Worm (Caenorhabditis elegans): Measurements from ENCODE around the gene F35F11.2.

F35F11.2 gene

DNA sequence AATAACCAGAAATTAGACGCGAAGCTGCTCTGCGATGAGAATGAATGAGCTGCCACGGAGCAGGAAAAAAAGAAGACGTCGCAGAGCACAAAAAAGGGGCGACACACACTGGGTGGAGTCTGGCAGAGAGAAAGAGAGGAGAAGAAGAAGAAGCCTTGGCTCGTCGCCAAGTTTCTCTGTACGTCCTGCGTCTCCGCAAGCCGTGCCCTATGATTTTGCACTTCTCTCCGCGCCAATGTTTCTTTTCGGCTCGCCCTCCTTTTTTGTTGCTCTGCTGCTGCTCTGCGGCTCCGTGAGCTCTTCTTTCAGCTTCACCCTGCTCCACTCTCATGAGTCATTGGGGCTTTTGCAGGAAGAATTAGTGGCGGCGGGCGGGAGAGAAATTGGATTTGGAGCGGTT lies 5.2 kb upstream of the F35F11.2 start, which contains the start of gene hlh-30 (continued):
- no peak for TF ChIP-seq peb-1 (tag; optimal IDR thresholded peaks at IDR 0.05)

DNA sequence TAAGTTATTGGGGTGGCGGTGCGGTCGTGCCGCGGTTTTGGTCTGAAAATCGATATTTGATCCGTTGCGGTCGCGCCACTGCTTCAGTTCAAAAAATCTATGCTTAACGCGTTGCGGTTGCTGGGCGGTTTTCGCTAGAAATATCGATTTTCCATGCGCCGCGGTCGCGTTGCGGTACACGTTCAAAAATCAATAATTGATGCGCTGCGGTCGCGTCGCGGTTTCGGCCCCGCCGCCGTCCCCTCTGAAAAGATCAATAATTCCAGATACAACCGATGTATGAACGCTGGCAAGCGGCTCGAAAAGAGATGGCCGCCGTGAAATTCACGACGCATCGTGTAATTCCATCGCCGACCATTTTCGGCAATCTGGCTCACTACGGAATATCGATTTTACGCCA lies 922 bp downstream of the F35F11.2 start:
- TF ChIP-seq mbf-1 (tag; optimal IDR thresholded peaks at IDR 0.05) = no peak
- TF ChIP-seq crh-2 (tag; optimal IDR thresholded peaks at IDR 0.05) = no peak
- TF ChIP-seq mdl-1 (tag; optimal IDR thresholded peaks at IDR 0.05) = no peak
- no peak for TF ChIP-seq elt-3 (tag; optimal IDR thresholded peaks at IDR 0.05)
- no peak for TF ChIP-seq aly-2 (tag; optimal IDR thresholded peaks at IDR 0.05)

DNA sequence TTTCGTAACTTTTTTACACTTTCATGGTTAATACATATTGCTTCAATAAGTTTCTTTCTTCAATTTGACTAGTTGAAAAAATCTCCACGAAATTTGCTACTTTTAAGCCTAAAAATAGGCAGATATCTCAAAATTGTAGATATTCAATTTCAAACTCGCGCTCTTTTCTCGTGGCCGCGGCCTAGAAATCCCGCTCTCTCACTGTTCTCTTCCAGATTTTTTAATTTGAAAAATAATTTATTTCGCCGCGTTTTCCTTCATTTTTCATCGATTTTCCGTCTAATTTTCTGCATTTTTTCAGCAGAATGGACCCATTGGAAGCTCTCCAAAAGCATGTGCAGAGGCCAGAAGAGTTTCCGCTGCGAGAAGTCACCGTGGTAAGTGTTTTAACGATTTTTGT lies 2.2 kb downstream of the F35F11.2 start, which contains the start of gene cdc-73:
Gene cdc-73 (plus strand): TSS at position 302 of the 400 bp plus-strand sequence.
- TF ChIP-seq nhr-129 (tag; optimal IDR thresholded peaks at IDR 0.05) (no peak), F13H6.1 (tag; optimal IDR thresholded peaks at IDR 0.05) (peak; percentile 20), lsy-2 (tag; optimal IDR thresholded peaks at IDR 0.05) (peak; percentile 6 to 63), nhr-11 (tag; optimal IDR thresholded peaks at IDR 0.05) (no peak), ztf-11 (tag; optimal IDR thresholded peaks at IDR 0.05) (no peak), nhr-21 (tag; optimal IDR thresholded peaks at IDR 0.05) (no peak), lin-39 (tag; optimal IDR thresholded peaks at IDR 0.05) (no peak), unc-55 (GFP tag; optimal IDR thresholded peaks at IDR 0.05) (peak; percentile 58), sma-3 (GFP tag; optimal IDR thresholded peaks at IDR 0.05) (peak; percentile 22), nhr-6 (tag; optimal IDR thresholded peaks at IDR 0.05) (no peak), ceh-82 (tag; optimal IDR thresholded peaks at IDR 0.05) (no peak), nhr-77 (tag; optimal IDR thresholded peaks at IDR 0.05) (no peak), gmeb-1 (tag; optimal IDR thresholded peaks at IDR 0.05) (peak; percentile 89), nhr-12 (tag; optimal IDR thresholded peaks at IDR 0.05) (no peak), C34F6.9 (tag; optimal IDR thresholded peaks at IDR 0.05) (peak; percentile 37), mab-5 (tag; optimal IDR thresholded peaks at IDR 0.05) (peak; percentile 17), snpc-4 (tag; optimal IDR thresholded peaks at IDR 0.05) (peak; percentile 5)

DNA sequence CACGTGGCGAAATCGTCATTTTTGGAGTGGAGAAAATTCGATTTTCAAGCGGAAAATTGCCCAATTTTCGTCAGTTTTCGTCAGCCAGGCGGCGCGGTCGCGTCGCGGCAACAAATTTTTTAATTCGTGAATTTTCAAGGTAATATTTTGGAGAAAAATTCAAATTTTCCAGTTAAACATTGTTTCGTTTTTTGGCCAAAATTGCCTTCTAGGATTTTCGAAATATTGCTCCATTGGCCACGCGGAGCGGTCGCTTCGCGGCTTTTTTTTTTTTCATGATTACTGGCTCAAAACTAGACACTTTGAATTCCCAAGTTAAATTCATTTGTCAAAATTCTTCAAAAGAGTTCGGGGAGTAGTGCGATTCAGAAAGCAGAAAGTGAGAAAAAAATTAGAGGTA lies 7.5 kb downstream of the F35F11.2 start:
- TF ChIP-seq ztf-11 (tag; optimal IDR thresholded peaks at IDR 0.05) (no peak), unc-39 (tag; optimal IDR thresholded peaks at IDR 0.05) (no peak), sem-4 (tag; optimal IDR thresholded peaks at IDR 0.05) (no peak), lin-11 (tag; optimal IDR thresholded peaks at IDR 0.05) (no peak), peb-1 (tag; optimal IDR thresholded peaks at IDR 0.05) (no peak), nhr-21 (tag; optimal IDR thresholded peaks at IDR 0.05) (no peak), ztf-4 (tag; optimal IDR thresholded peaks at IDR 0.05) (no peak), mab-5 (tag; optimal IDR thresholded peaks at IDR 0.05) (no peak), ceh-16 (tag; optimal IDR thresholded peaks at IDR 0.05) (no peak), elt-3 (tag; optimal IDR thresholded peaks at IDR 0.05) (no peak), snpc-4 (tag; optimal IDR thresholded peaks at IDR 0.05) (no peak), zag-1 (tag; optimal IDR thresholded peaks at IDR 0.05) (no peak), lin-39 (tag; optimal IDR thresholded peaks at IDR 0.05) (no peak)

DNA sequence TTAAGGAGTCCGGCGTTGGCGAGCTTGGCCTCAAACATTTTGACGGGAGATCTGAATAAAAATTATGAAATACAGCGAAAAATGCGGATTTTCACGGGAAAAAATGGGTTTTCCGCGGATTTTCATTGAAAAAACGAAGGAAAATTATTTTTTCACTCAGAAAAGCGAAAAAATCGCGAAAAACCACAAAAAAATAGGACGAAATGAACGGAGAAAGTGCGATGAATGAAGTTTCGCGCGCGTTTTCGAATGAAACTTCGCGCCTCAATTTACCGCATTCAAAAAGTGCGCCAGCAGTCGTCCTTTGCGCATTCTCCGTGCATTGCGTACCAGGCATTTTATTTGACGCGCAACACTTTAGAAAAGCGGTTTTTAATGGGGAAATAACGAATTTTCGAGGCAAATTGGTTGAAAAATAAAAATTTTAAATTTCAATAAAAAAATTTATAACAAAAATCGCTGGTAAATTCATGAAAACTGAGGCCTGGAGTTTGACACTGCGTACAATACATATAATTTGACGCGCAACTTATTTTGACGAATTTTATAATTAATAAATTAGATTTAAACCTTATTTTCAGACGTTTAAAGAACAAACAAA lies 9.4 kb downstream of the F35F11.2 start, which contains the start of gene pcn-1:
Gene pcn-1 (minus strand): TSS at position 51 of the 601 bp plus-strand sequence.
- peak; percentile 71 for TF ChIP-seq ceh-16 (tag; optimal IDR thresholded peaks at IDR 0.05)
- peak; percentile 29 for TF ChIP-seq nhr-237 (tag; optimal IDR thresholded peaks at IDR 0.05)
- peak; percentile 85 for TF ChIP-seq sem-4 (tag; optimal IDR thresholded peaks at IDR 0.05)
- TF ChIP-seq F13H6.1 (tag; optimal IDR thresholded peaks at IDR 0.05) = peak; percentile 93
- no peak for TF ChIP-seq skn-1 (tag; optimal IDR thresholded peaks at IDR 0.05)
- TF ChIP-seq Y55F3AM.14 (GFP tag; optimal IDR thresholded peaks at IDR 0.05) = peak; percentile 83
- TF ChIP-seq mab-5 (tag; optimal IDR thresholded peaks at IDR 0.05) = peak; percentile 93
- TF ChIP-seq ama-1 (optimal IDR thresholded peaks at IDR 0.05) = peak; percentile 43
- TF ChIP-seq elt-1 (tag; optimal IDR thresholded peaks at IDR 0.05) = no peak
- TF ChIP-seq nhr-11 (tag; optimal IDR thresholded peaks at IDR 0.05) = no peak
- peak; percentile 99 for TF ChIP-seq gmeb-1 (tag; optimal IDR thresholded peaks at IDR 0.05)
- TF ChIP-seq egl-27 (tag; optimal IDR thresholded peaks at IDR 0.05) = peak; percentile 90
- TF ChIP-seq blmp-1 (tag; optimal IDR thresholded peaks at IDR 0.05; ENCODE audit: insufficient read depth) = peak; percentile 51
- peak; percentile 77 for TF ChIP-seq nhr-129 (tag; optimal IDR thresholded peaks at IDR 0.05)
- peak; percentile 34 for TF ChIP-seq nhr-12 (tag; optimal IDR thresholded peaks at IDR 0.05)
- TF ChIP-seq sma-3 (GFP tag; optimal IDR thresholded peaks at IDR 0.05) = peak; percentile 96
- peak; percentile 83 for TF ChIP-seq nhr-6 (tag; optimal IDR thresholded peaks at IDR 0.05)
- peak; percentile 95 for TF ChIP-seq nhr-21 (tag; optimal IDR thresholded peaks at IDR 0.05)
- TF ChIP-seq alr-1 (tag; optimal IDR thresholded peaks at IDR 0.05) = no peak
- peak; percentile 94 to 96 for TF ChIP-seq lsy-2 (tag; optimal IDR thresholded peaks at IDR 0.05)
- peak; percentile 21 for TF ChIP-seq zag-1 (tag; optimal IDR thresholded peaks at IDR 0.05)
- peak; percentile 20 for TF ChIP-seq mbf-1 (tag; optimal IDR thresholded peaks at IDR 0.05)
- peak; percentile 75 for TF ChIP-seq dmd-4 (tag; optimal IDR thresholded peaks at IDR 0.05)
- TF ChIP-seq unc-62 (GFP tag; optimal IDR thresholded peaks at IDR 0.05) = no peak
- TF ChIP-seq nhr-23 (tag; optimal IDR thresholded peaks at IDR 0.05) = no peak
- peak; percentile 94 for TF ChIP-seq unc-55 (GFP tag; optimal IDR thresholded peaks at IDR 0.05)
- peak; percentile 95 for TF ChIP-seq sma-9 (GFP tag; optimal IDR thresholded peaks at IDR 0.05)
- no peak for TF ChIP-seq sma-9 (tag; optimal IDR thresholded peaks at IDR 0.05)
- TF ChIP-seq nhr-25 (tag; optimal IDR thresholded peaks at IDR 0.05) = peak; percentile 97
- no peak for TF ChIP-seq elt-3 (tag; optimal IDR thresholded peaks at IDR 0.05)
- TF ChIP-seq nhr-77 (tag; optimal IDR thresholded peaks at IDR 0.05) = peak; percentile 73
